Fruit fly (Drosophila melanogaster) whole organism, embryonic: ENCODE data around the gene CG43321.

ENCODE experiments used
- Atf3 ChIP-seq: fragments of 200-800 bp; sonication (Bioruptor generic); optimal IDR thresholded peaks from 3 replicates; lab custom pipeline; 2016; ENCODE audit warnings: missing biosample characterization, missing genetic modification characterization
- CG10274 ChIP-seq: fragments of 200-800 bp; sonication (Bioruptor generic); optimal IDR thresholded peaks from 3 replicates; lab custom pipeline; 2017; ENCODE audit warnings: missing biosample characterization, mild to moderate bottlenecking, missing genetic modification characterization
- CG11085 ChIP-seq: fragments of 200-800 bp; sonication (Bioruptor generic); IDR thresholded peaks from 2 replicates; pipeline ENCODE4 v1.3.6; 2022; ENCODE audit warnings: missing biosample characterization, missing genetic modification characterization
- CG11456 ChIP-seq: fragments of 200-800 bp; sonication (Bioruptor generic); IDR thresholded peaks from 3 replicates; pipeline ENCODE4 v1.3.6; 2022; ENCODE audit warnings: missing biosample characterization, missing genetic modification characterization
- CG11560 ChIP-seq: fragments of 200-800 bp; sonication (Bioruptor generic); IDR thresholded peaks from 3 replicates; pipeline ENCODE4 v1.3.6; 2022; ENCODE audit warnings: missing biosample characterization, missing genetic modification characterization
- CG11696 ChIP-seq: fragments of 200-800 bp; sonication (Bioruptor generic); IDR thresholded peaks from 2 replicates; pipeline ENCODE4 v1.3.6; 2022; ENCODE audit warnings: missing biosample characterization, missing genetic modification characterization
- CG12104 ChIP-seq: fragments of 200-800 bp; sonication (Bioruptor generic); optimal IDR thresholded peaks from 3 replicates; lab custom pipeline; 2016; ENCODE audit warnings: missing biosample characterization, missing genetic modification characterization
- CG14965 ChIP-seq: fragments of 200-800 bp; sonication (Bioruptor generic); optimal IDR thresholded peaks from 2 replicates; lab custom pipeline; 2016; ENCODE audit warnings: missing biosample characterization, missing genetic modification characterization, borderline replicate concordance
- CG15479 ChIP-seq: fragments of 200-800 bp; sonication (Bioruptor generic); optimal IDR thresholded peaks from 3 replicates; lab custom pipeline; 2019; ENCODE audit warnings: missing biosample characterization, mild to moderate bottlenecking, missing genetic modification characterization, moderate library complexity
- CG17359 ChIP-seq: fragments of 200-800 bp; sonication (Bioruptor generic); optimal IDR thresholded peaks from 3 replicates; lab custom pipeline; 2018; ENCODE audit warnings: missing biosample characterization, mild to moderate bottlenecking, missing genetic modification characterization, moderate library complexity
- CG17385 ChIP-seq: fragments of 200-800 bp; sonication (Bioruptor generic); optimal IDR thresholded peaks from 3 replicates; lab custom pipeline; 2018; ENCODE audit warnings: missing biosample characterization, mild to moderate bottlenecking, missing genetic modification characterization
- CG18619 ChIP-seq: fragments of 200-800 bp; sonication (Bioruptor generic); optimal IDR thresholded peaks from 3 replicates; lab custom pipeline; 2017; ENCODE audit warnings: missing biosample characterization, mild to moderate bottlenecking, missing genetic modification characterization
- CG31224 ChIP-seq: fragments of 200-800 bp; sonication (Bioruptor generic); IDR thresholded peaks from 2 replicates; pipeline ENCODE4 v1.3.6; 2022; ENCODE audit warnings: missing biosample characterization, missing genetic modification characterization
- CG31365 ChIP-seq: fragments of 200-800 bp; sonication (Bioruptor generic); optimal IDR thresholded peaks from 2 replicates; lab custom pipeline; 2018; ENCODE audit warnings: missing biosample characterization, mild to moderate bottlenecking, missing genetic modification characterization
- CG31388 ChIP-seq: fragments of 200-800 bp; sonication (Bioruptor generic); optimal IDR thresholded peaks from 2 replicates; lab custom pipeline; 2016; ENCODE audit warnings: missing biosample characterization, missing genetic modification characterization
- CG3995 ChIP-seq: fragments of 200-800 bp; sonication (Bioruptor generic); optimal IDR thresholded peaks from 3 replicates; lab custom pipeline; 2016; ENCODE audit warnings: missing biosample characterization, missing genetic modification characterization
- CG4282 ChIP-seq: fragments of 200-800 bp; sonication (Bioruptor generic); optimal IDR thresholded peaks from 2 replicates; lab custom pipeline; 2016; ENCODE audit warnings: missing biosample characterization, missing genetic modification characterization
- CG5953 ChIP-seq: fragments of 200-800 bp; sonication (Bioruptor generic); IDR thresholded peaks from 2 replicates; pipeline ENCODE4 v1.3.6; 2022; ENCODE audit warnings: missing biosample characterization, missing genetic modification characterization
- CG6683 ChIP-seq: fragments of 200-800 bp; sonication (Bioruptor generic); optimal IDR thresholded peaks from 2 replicates; lab custom pipeline; 2017; ENCODE audit warnings: missing biosample characterization, mild to moderate bottlenecking, missing genetic modification characterization, missing genetic modification reagents
- CG6765 ChIP-seq: fragments of 200-800 bp; sonication (Bioruptor generic); optimal IDR thresholded peaks from 3 replicates; lab custom pipeline; 2017; ENCODE audit warnings: missing biosample characterization, mild to moderate bottlenecking, missing genetic modification characterization
- CG7271 ChIP-seq: fragments of 200-800 bp; sonication (Bioruptor generic); optimal IDR thresholded peaks from 2 replicates; lab custom pipeline; 2018; ENCODE audit warnings: missing biosample characterization, mild to moderate bottlenecking, missing genetic modification characterization, moderate library complexity
- CG7786 ChIP-seq: fragments of 200-800 bp; sonication (Bioruptor generic); optimal IDR thresholded peaks from 2 replicates; lab custom pipeline; 2016; ENCODE audit warnings: missing biosample characterization, missing genetic modification characterization
- CG9797 ChIP-seq: fragments of 200-800 bp; sonication (Bioruptor generic); optimal IDR thresholded peaks from 3 replicates; lab custom pipeline; 2018; ENCODE audit warnings: missing biosample characterization, mild to moderate bottlenecking, missing genetic modification characterization
- CoRest ChIP-seq: fragments of 200-800 bp; sonication (Bioruptor generic); optimal IDR thresholded peaks from 3 replicates; lab custom pipeline; 2018; ENCODE audit warnings: missing biosample characterization, mild to moderate bottlenecking, missing genetic modification characterization, moderate library complexity
- Dbx ChIP-seq: fragments of 200-800 bp; sonication (Bioruptor generic); IDR thresholded peaks from 3 replicates; pipeline ENCODE4 v1.3.6; 2022; ENCODE audit warnings: missing biosample characterization, missing genetic modification characterization
- Deaf1 ChIP-seq: fragments of 200-800 bp; optimal IDR thresholded peaks from 3 replicates; lab custom pipeline; 2019; ENCODE audit warnings: missing biosample characterization, mild to moderate bottlenecking, missing genetic modification characterization, moderate library complexity
- HLH4C ChIP-seq: fragments of 200-800 bp; sonication (Bioruptor generic); IDR thresholded peaks from 3 replicates; pipeline ENCODE4 v1.3.6; 2022; ENCODE audit warnings: missing biosample characterization, missing genetic modification characterization; ENCODE audit not compliant: partially characterized antibody
- Hr3 ChIP-seq: fragments of 200-800 bp; sonication (Bioruptor generic); optimal IDR thresholded peaks from 3 replicates; lab custom pipeline; 2016; ENCODE audit warnings: missing biosample characterization, missing genetic modification characterization
- Oaz ChIP-seq: fragments of 200-800 bp; sonication (Bioruptor generic); IDR thresholded peaks from 2 replicates; pipeline ENCODE4 v1.3.6; 2022; ENCODE audit warnings: missing biosample characterization, missing genetic modification characterization
- PHDP ChIP-seq: fragments of 200-800 bp; sonication (Bioruptor generic); optimal IDR thresholded peaks from 3 replicates; lab custom pipeline; 2018; ENCODE audit warnings: missing biosample characterization, mild to moderate bottlenecking, missing genetic modification characterization, moderate library complexity
- Side ChIP-seq: fragments of 200-800 bp; sonication (Bioruptor generic); optimal IDR thresholded peaks from 2 replicates; lab custom pipeline; 2016; ENCODE audit warnings: missing biosample characterization, missing genetic modification characterization
- Taf1 ChIP-seq: fragments of 200-800 bp; sonication (Bioruptor generic); IDR thresholded peaks from 2 replicates; pipeline ENCODE4 v1.3.6; 2022; ENCODE audit warnings: missing biosample characterization, missing genetic modification characterization
- ara ChIP-seq: fragments of 200-800 bp; sonication (Bioruptor generic); IDR thresholded peaks from 2 replicates; pipeline ENCODE4 v1.3.6; 2022; ENCODE audit warnings: missing biosample characterization, missing genetic modification characterization
- ato ChIP-seq: fragments of 200-800 bp; sonication (Bioruptor generic); IDR thresholded peaks from 2 replicates; pipeline ENCODE4 v1.3.6; 2022; ENCODE audit warnings: missing biosample characterization, missing genetic modification characterization; ENCODE audit not compliant: partially characterized antibody
- caup ChIP-seq: fragments of 200-800 bp; sonication (Bioruptor generic); optimal IDR thresholded peaks from 3 replicates; lab custom pipeline; 2017; ENCODE audit warnings: missing biosample characterization, mild to moderate bottlenecking, missing genetic modification characterization, moderate library complexity; ENCODE audit not compliant: severe bottlenecking
- cg ChIP-seq: fragments of 200-800 bp; sonication (Bioruptor generic); optimal IDR thresholded peaks from 3 replicates; lab custom pipeline; 2019; ENCODE audit warnings: missing biosample characterization, mild to moderate bottlenecking, missing genetic modification characterization, moderate library complexity
- chinmo ChIP-seq: fragments of 200-800 bp; sonication (Bioruptor generic); IDR thresholded peaks from 4 replicates; pipeline ENCODE4 v1.3.6; 2022; ENCODE audit warnings: missing biosample characterization, missing genetic modification characterization; ENCODE audit not compliant: partially characterized antibody
- dm ChIP-seq: fragments of 200-800 bp; sonication (Bioruptor generic); optimal IDR thresholded peaks from 3 replicates; lab custom pipeline; 2016; ENCODE audit warnings: missing biosample characterization, missing genetic modification characterization
- eve ChIP-seq, 2 experiments: fragments of >200 bp; optimal IDR thresholded peaks; 2 replicates each; lab custom pipeline; 2017; ENCODE audit warnings: missing biosample characterization in 2 of 2, missing genetic modification characterization in 2 of 2
- exex ChIP-seq: fragments of 200-800 bp; sonication (Bioruptor generic); optimal IDR thresholded peaks from 4 replicates; lab custom pipeline; 2018; ENCODE audit warnings: missing biosample characterization, mild to moderate bottlenecking, missing genetic modification characterization, moderate library complexity
- fd64A ChIP-seq: fragments of 200-800 bp; sonication (Bioruptor generic); optimal IDR thresholded peaks from 3 replicates; lab custom pipeline; 2018; ENCODE audit warnings: missing biosample characterization, mild to moderate bottlenecking, missing genetic modification characterization
- fru ChIP-seq: fragments of >200 bp; optimal IDR thresholded peaks from 2 replicates; lab custom pipeline; 2017
- gcm2 ChIP-seq: fragments of 200-800 bp; sonication (Bioruptor generic); optimal IDR thresholded peaks from 2 replicates; lab custom pipeline; 2016; ENCODE audit warnings: missing biosample characterization, missing genetic modification characterization
- ham ChIP-seq: fragments of 200-800 bp; sonication (Bioruptor generic); IDR thresholded peaks from 2 replicates; pipeline ENCODE4 v1.3.6; 2022; ENCODE audit warnings: missing biosample characterization, missing genetic modification characterization
- hkb ChIP-seq, 2 experiments: fragments of 200-800 bp in 1 of 2; fragments of >200 bp in 1 of 2; sonication (Bioruptor generic) in 1 of 2; IDR thresholded peaks in 1 of 2; optimal IDR thresholded peaks in 1 of 2; 2 replicates each; pipeline versions ENCODE4 v1.3.6 to Lab custom; 2017 to 2022; ENCODE audit warnings: missing biosample characterization in 1 of 2, missing genetic modification characterization in 1 of 2
- lab ChIP-seq: fragments of 200-800 bp; sonication (Bioruptor generic); optimal IDR thresholded peaks from 3 replicates; lab custom pipeline; 2017; ENCODE audit warnings: missing biosample characterization, missing genetic modification characterization, mild to moderate bottlenecking, moderate library complexity, missing genetic modification reagents
- lov ChIP-seq, 2 experiments: fragments of 200-800 bp in 1 of 2; fragments of >200 bp in 1 of 2; sonication (Bioruptor generic) in 1 of 2; IDR thresholded peaks in 1 of 2; optimal IDR thresholded peaks in 1 of 2; 2 replicates in 1 of 2; 3 replicates in 1 of 2; pipeline versions ENCODE4 v1.3.6 to Lab custom; 2017 to 2022; ENCODE audit warnings: missing biosample characterization in 1 of 2, missing genetic modification characterization in 1 of 2
- ttk ChIP-seq: fragments of 200-800 bp; sonication (Bioruptor generic); IDR thresholded peaks from 2 replicates; pipeline ENCODE4 v2.1.2; 2022; ENCODE audit warnings: missing biosample characterization, missing genetic modification characterization
- unc-4 ChIP-seq: fragments of 200-800 bp; sonication (Bioruptor generic); IDR thresholded peaks from 2 replicates; pipeline ENCODE4 v1.3.6; 2022; ENCODE audit warnings: missing biosample characterization, missing genetic modification characterization; ENCODE audit not compliant: partially characterized antibody
- vfl ChIP-seq: fragments of 200-800 bp; sonication (Bioruptor generic); optimal IDR thresholded peaks from 2 replicates; lab custom pipeline; 2016; ENCODE audit warnings: missing biosample characterization, missing genetic modification characterization

CG43321 gene

dm6 chr2L:7032517-7032951 is 20.5 kb downstream of the CG43321 start, which contains the start of the genes Rab30 and Caper (continued):
- TF ChIP-seq CG9797 (GFP tag; lab: Kevin White, UChicago): peak; percentile 58
- TF ChIP-seq exex (tag; lab: Kevin White, UChicago): peak; percentile 23
- no peak for TF ChIP-seq fd64A
- no peak for TF ChIP-seq CG31224
- TF ChIP-seq CG11696 (GFP tag; lab: Robert Waterston, UW): no peak
- no peak for TF ChIP-seq CG14965 (GFP tag; lab: Kevin White, UChicago)
- TF ChIP-seq lab (GFP tag; lab: Kevin White, UChicago): no peak
- peak; percentile 51 for TF ChIP-seq PHDP (tag; lab: Kevin White, UChicago)
- peak; percentile 74 for TF ChIP-seq vfl (GFP tag; lab: Kevin White, UChicago)
- TF ChIP-seq Deaf1 (tag; lab: Kevin White, UChicago): peak; percentile 58
- TF ChIP-seq CoRest (tag; lab: Kevin White, UChicago): peak; percentile 46
- TF ChIP-seq CG10274 (GFP tag; lab: Kevin White, UChicago): no peak
- TF ChIP-seq cg (GFP tag; lab: Kevin White, UChicago): no peak
- TF ChIP-seq hkb (optimal IDR thresholded peaks at IDR 0.05; lab: Kevin White, UChicago): no peak
- TF ChIP-seq hkb (GFP tag; IDR thresholded peaks at IDR 0.05; lab: Robert Waterston, UW): no peak; the same call in 1 of the 2 replicates
- TF ChIP-seq CG7271 (tag; lab: Kevin White, UChicago): no peak
- peak; percentile 98 for TF ChIP-seq chinmo
- no peak for TF ChIP-seq CG6765 (GFP tag; lab: Kevin White, UChicago)
- TF ChIP-seq Oaz (GFP tag; lab: Robert Waterston, UW): no peak
- peak; percentile 84 for TF ChIP-seq Dbx (GFP tag; lab: Robert Waterston, UW)
- TF ChIP-seq CG11085 (GFP tag; lab: Robert Waterston, UW): no peak
- no peak for TF ChIP-seq CG31365 (tag; lab: Kevin White, UChicago)
- TF ChIP-seq CG6683 (GFP tag; lab: Kevin White, UChicago): no peak
- no peak for TF ChIP-seq eve (GFP tag; optimal IDR thresholded peaks at IDR 0.05; lab: Kevin White, UChicago)
- peak; percentile 98 for TF ChIP-seq unc-4 (GFP tag; lab: Robert Waterston, UW)
- TF ChIP-seq CG11456 (GFP tag; lab: Robert Waterston, UW): no peak; the same call in 2 of the 3 replicates
- no peak for TF ChIP-seq ham
- no peak for TF ChIP-seq CG4282 (GFP tag; lab: Kevin White, UChicago)
- peak; percentile 43 for TF ChIP-seq CG17359 (tag; lab: Kevin White, UChicago)
- TF ChIP-seq ato (GFP tag; lab: Robert Waterston, UW): peak; percentile 98
- no peak for TF ChIP-seq CG18619 (GFP tag; lab: Kevin White, UChicago)
- TF ChIP-seq HLH4C (GFP tag; lab: Robert Waterston, UW): peak; percentile 98
- TF ChIP-seq Taf1 (GFP tag; lab: Robert Waterston, UW): 0 out of 2 replicates have a peak, but pooled peaks have one; percentile 38
- no peak for TF ChIP-seq CG11560 (tag; lab: Robert Waterston, UW)
- peak; percentile 56 for TF ChIP-seq Side (GFP tag; lab: Kevin White, UChicago)
- TF ChIP-seq CG3995: peak; percentile 84
- TF ChIP-seq CG12104 (GFP tag; lab: Kevin White, UChicago): peak; percentile 33
- TF ChIP-seq CG15479: no peak
- TF ChIP-seq gcm2 (GFP tag; lab: Kevin White, UChicago): no peak
- no peak for TF ChIP-seq lov (optimal IDR thresholded peaks at IDR 0.05; lab: Kevin White, UChicago)
- no peak for TF ChIP-seq lov (GFP tag; IDR thresholded peaks at IDR 0.05; lab: Robert Waterston, UW)
- TF ChIP-seq CG5953 (GFP tag; lab: Robert Waterston, UW): no peak
- peak; percentile 46 for TF ChIP-seq Hr3 (GFP tag; lab: Kevin White, UChicago)
- TF ChIP-seq ara (GFP tag; lab: Robert Waterston, UW): no peak
- no peak for TF ChIP-seq CG31388 (GFP tag; lab: Kevin White, UChicago)
- TF ChIP-seq Atf3 (GFP tag; lab: Kevin White, UChicago): peak; percentile 5
- TF ChIP-seq fru (lab: Kevin White, UChicago): no peak
- peak; percentile 43 for TF ChIP-seq CG7786 (GFP tag; lab: Kevin White, UChicago)
- no peak for TF ChIP-seq ttk
- peak; percentile 52 for TF ChIP-seq caup (GFP tag; lab: Kevin White, UChicago)
- TF ChIP-seq dm (GFP tag; lab: Kevin White, UChicago): peak; percentile 90
- TF ChIP-seq CG17385 (GFP tag; lab: Kevin White, UChicago): peak; percentile 21
